Worm (Caenorhabditis elegans) whole organism, L4 larva: ENCODE data around the gene capg-2.
A peak's percentile ranks its signal among the peaks of the same experiment; 100 is the strongest.

Experiments used
- D1046.2 ChIP-seq: fragments of 200-800 bp; sonication (Bioruptor generic); IDR thresholded peaks from 2 replicates; pipeline ENCODE4 v1.3.6; 2022; ENCODE audit warnings: missing genetic modification characterization, missing compliant biosample characterization
- F26F4.8 ChIP-seq: fragments of 200-800 bp; sonication (Bioruptor generic); conservative IDR thresholded peaks from 2 replicates; pipeline ENCODE4 v1.3.6; 2022; ENCODE audit warnings: missing genetic modification characterization, missing compliant biosample characterization
- R02D3.7 ChIP-seq: fragments of 150-350 bp; sonication (generic microtip); optimal IDR thresholded peaks from 3 replicates; lab custom pipeline; 2014; ENCODE audit warnings: missing biosample characterization, missing genetic modification characterization
- T26A8.4 ChIP-seq: fragments of 200-800 bp; sonication (Bioruptor generic); IDR thresholded peaks from 2 replicates; pipeline ENCODE4 v1.3.6; 2022; ENCODE audit warnings: missing genetic modification characterization, missing compliant biosample characterization
- Y105C5A.15 ChIP-seq: fragments of 200-800 bp; sonication (Bioruptor generic); IDR thresholded peaks from 2 replicates; pipeline ENCODE4 v1.3.6; 2022; ENCODE audit warnings: missing genetic modification characterization, missing compliant biosample characterization
- Y5F2A.4 ChIP-seq: fragments of 200-800 bp; sonication (Bioruptor generic); optimal IDR thresholded peaks from 2 replicates; lab custom pipeline; 2018; ENCODE audit warnings: mild to moderate bottlenecking, missing genetic modification characterization, missing compliant biosample characterization
- ZK337.2 ChIP-seq: fragments of 200-800 bp; sonication (Bioruptor generic); IDR thresholded peaks from 2 replicates; pipeline ENCODE4 v1.3.6; 2022; ENCODE audit warnings: missing genetic modification reagents, missing genetic modification characterization, missing compliant biosample characterization
- aly-2 ChIP-seq: sonication (generic microtip); optimal IDR thresholded peaks from 2 replicates; lab custom pipeline; 2018; ENCODE audit warnings: missing biosample characterization, missing genetic modification characterization
- arid-1 ChIP-seq: fragments of 200-800 bp; sonication (Bioruptor generic); conservative IDR thresholded peaks from 2 replicates; pipeline ENCODE4 v1.3.6; 2022; ENCODE audit warnings: missing genetic modification reagents, missing genetic modification characterization, missing compliant biosample characterization
- ceh-20 ChIP-seq: fragments of 200-800 bp; sonication (Bioruptor generic); IDR thresholded peaks from 2 replicates; pipeline ENCODE4 v1.3.6; 2022; ENCODE audit warnings: missing genetic modification reagents, missing genetic modification characterization, missing compliant biosample characterization
- ceh-28 ChIP-seq: fragments of 150-350 bp; optimal IDR thresholded peaks from 2 replicates; lab custom pipeline; 2014; ENCODE audit warnings: missing biosample characterization, missing genetic modification reagents, missing genetic modification characterization
- ceh-44 ChIP-seq: fragments of 200-800 bp; sonication (Bioruptor generic); IDR thresholded peaks from 2 replicates; pipeline ENCODE4 v1.3.6; 2022; ENCODE audit warnings: missing genetic modification reagents, missing genetic modification characterization, missing compliant biosample characterization
- ceh-62 ChIP-seq: sonication (generic microtip); optimal IDR thresholded peaks from 2 replicates; lab custom pipeline; 2017; ENCODE audit warnings: missing biosample characterization, missing genetic modification characterization
- ces-1 ChIP-seq: fragments of 150-350 bp; sonication (generic microtip); optimal IDR thresholded peaks from 4 replicates; lab custom pipeline; 2014; ENCODE audit warnings: missing biosample characterization, missing genetic modification reagents, missing genetic modification characterization
- dmd-6 ChIP-seq: fragments of 200-800 bp; sonication (Bioruptor generic); IDR thresholded peaks from 2 replicates; pipeline ENCODE4 v1.3.6; 2022; ENCODE audit warnings: missing genetic modification reagents, missing genetic modification characterization, missing compliant biosample characterization
- duxl-1 ChIP-seq: sonication (generic microtip); optimal IDR thresholded peaks from 2 replicates; lab custom pipeline; 2016; ENCODE audit warnings: mild to moderate bottlenecking, missing genetic modification characterization, moderate library complexity, missing compliant biosample characterization; ENCODE audit not compliant: poor library complexity
- egl-27 ChIP-seq: sonication (generic microtip); optimal IDR thresholded peaks from 3 replicates; lab custom pipeline; 2017; ENCODE audit warnings: missing biosample characterization, missing genetic modification reagents, missing genetic modification characterization
- fkh-10 ChIP-seq: fragments of 150-350 bp; optimal IDR thresholded peaks from 2 replicates; lab custom pipeline; 2014; ENCODE audit warnings: missing biosample characterization, missing genetic modification reagents, missing genetic modification characterization
- gei-8 ChIP-seq: fragments of 200-800 bp; sonication (Bioruptor generic); optimal IDR thresholded peaks from 2 replicates; lab custom pipeline; 2018; ENCODE audit warnings: mild to moderate bottlenecking, missing genetic modification characterization, missing compliant biosample characterization
- hif-1 ChIP-seq, 2 experiments: sonication (generic microtip); optimal IDR thresholded peaks; 2 replicates each; lab custom pipeline; 2016 to 2017; ENCODE audit warnings: missing compliant biosample characterization in 2 of 2, missing genetic modification characterization in 2 of 2, missing genetic modification reagents in 2 of 2, missing genotype in 2 of 2, mild to moderate bottlenecking in 1 of 2
- hmg-1.1 ChIP-seq: fragments of 200-800 bp; sonication (Bioruptor generic); IDR thresholded peaks from 2 replicates; pipeline ENCODE4 v1.3.6; 2022; ENCODE audit warnings: missing genetic modification reagents, missing genetic modification characterization, missing compliant biosample characterization
- jun-1 ChIP-seq: fragments of 150-350 bp; optimal IDR thresholded peaks from 2 replicates; lab custom pipeline; 2014; ENCODE audit warnings: missing biosample characterization, missing genetic modification reagents, missing genetic modification characterization
- lim-7 ChIP-seq: fragments of 200-800 bp; sonication (Bioruptor generic); IDR thresholded peaks from 2 replicates; pipeline ENCODE4 v1.3.6; 2022; ENCODE audit warnings: missing genetic modification characterization, missing compliant biosample characterization
- lin-1 ChIP-seq: fragments of 200-800 bp; sonication (Bioruptor generic); IDR thresholded peaks from 2 replicates; pipeline ENCODE4 v1.3.6; 2022; ENCODE audit warnings: missing genetic modification reagents, missing genetic modification characterization, missing compliant biosample characterization
- lin-29 ChIP-seq: fragments of 200-800 bp; sonication (Bioruptor generic); IDR thresholded peaks from 2 replicates; pipeline ENCODE4 v1.3.6; 2022; ENCODE audit warnings: missing genetic modification reagents, missing genetic modification characterization, missing compliant biosample characterization
- lin-38 ChIP-seq: fragments of 200-800 bp; sonication (Bioruptor generic); IDR thresholded peaks from 2 replicates; pipeline ENCODE4 v1.3.6; 2022; ENCODE audit warnings: missing genetic modification reagents, missing genetic modification characterization, missing compliant biosample characterization
- lin-39 ChIP-seq: fragments of 150-350 bp; optimal IDR thresholded peaks from 2 replicates; lab custom pipeline; 2014; ENCODE audit warnings: missing biosample characterization, missing genetic modification reagents, missing genetic modification characterization
- madf-5 ChIP-seq, 2 experiments: fragments of 200-800 bp; sonication (Bioruptor generic); IDR thresholded peaks; 2 replicates each; pipeline ENCODE4 v1.3.6; 2022; ENCODE audit warnings: missing compliant biosample characterization in 2 of 2, missing genetic modification characterization in 2 of 2
- madf-9 ChIP-seq: fragments of 200-800 bp; sonication (Bioruptor generic); conservative IDR thresholded peaks from 2 replicates; pipeline ENCODE4 v1.3.6; 2022; ENCODE audit warnings: missing genetic modification reagents, missing genetic modification characterization, missing compliant biosample characterization
- mdl-1 ChIP-seq, 2 experiments: fragments of 150-350 bp in 1 of 2; sonication (generic microtip) in 1 of 2; optimal IDR thresholded peaks; 2 replicates each; lab custom pipeline; 2014 to 2017; ENCODE audit warnings: missing biosample characterization in 2 of 2, missing genetic modification characterization in 2 of 2
- mdt-29 ChIP-seq: fragments of 200-800 bp; sonication (Bioruptor generic); IDR thresholded peaks from 2 replicates; pipeline ENCODE4 v1.3.6; 2022; ENCODE audit warnings: missing genetic modification reagents, missing genetic modification characterization, missing compliant biosample characterization
- mep-1 ChIP-seq: fragments of 150-350 bp; sonication (generic microtip); optimal IDR thresholded peaks from 3 replicates; lab custom pipeline; 2014; ENCODE audit warnings: missing biosample characterization, missing genetic modification characterization
- mxl-2 ChIP-seq: fragments of 200-800 bp; sonication (Bioruptor generic); conservative IDR thresholded peaks from 2 replicates; pipeline ENCODE4 v1.3.6; 2022; ENCODE audit warnings: missing genetic modification reagents, missing genetic modification characterization, missing compliant biosample characterization
- nhr-10 ChIP-seq: fragments of 150-350 bp; optimal IDR thresholded peaks from 2 replicates; lab custom pipeline; 2014; ENCODE audit warnings: missing biosample characterization, missing genetic modification characterization
- nhr-111 ChIP-seq: fragments of 200-800 bp; sonication (Bioruptor generic); optimal IDR thresholded peaks from 2 replicates; lab custom pipeline; 2018; ENCODE audit warnings: mild to moderate bottlenecking, missing genetic modification characterization, missing compliant biosample characterization
- nhr-28 ChIP-seq: fragments of 150-350 bp; optimal IDR thresholded peaks from 2 replicates; lab custom pipeline; 2014; ENCODE audit warnings: missing biosample characterization, missing genetic modification characterization
- nhr-41 ChIP-seq: fragments of 200-800 bp; sonication (Bioruptor generic); IDR thresholded peaks from 2 replicates; pipeline ENCODE4 v1.3.6; 2022; ENCODE audit warnings: missing genetic modification reagents, missing genetic modification characterization, missing compliant biosample characterization
- nhr-48 ChIP-seq: sonication (generic microtip); optimal IDR thresholded peaks from 2 replicates; lab custom pipeline; 2016; ENCODE audit warnings: mild to moderate bottlenecking, missing genetic modification characterization, missing compliant biosample characterization
- nhr-6 ChIP-seq: fragments of 150-350 bp; optimal IDR thresholded peaks from 2 replicates; lab custom pipeline; 2014; ENCODE audit warnings: missing biosample characterization, missing genetic modification characterization
- nhr-77 ChIP-seq: fragments of 150-350 bp; optimal IDR thresholded peaks from 2 replicates; lab custom pipeline; 2014; ENCODE audit warnings: missing biosample characterization, missing genetic modification characterization
- pha-4 ChIP-seq, 2 experiments: fragments of 150-350 bp in 1 of 2; fragments of 200-800 bp in 1 of 2; sonication (Bioruptor generic) in 1 of 2; IDR thresholded peaks in 1 of 2; optimal IDR thresholded peaks in 1 of 2; 2 replicates each; pipeline versions ENCODE4 v1.3.6 to Lab custom; 2014 to 2022; ENCODE audit warnings: missing genetic modification characterization in 2 of 2, missing genetic modification reagents in 2 of 2, missing biosample characterization in 1 of 2, missing compliant biosample characterization in 1 of 2
- saeg-2 ChIP-seq: fragments of 200-800 bp; sonication (Bioruptor generic); IDR thresholded peaks from 2 replicates; pipeline ENCODE4 v1.3.6; 2022; ENCODE audit warnings: missing genetic modification reagents, missing genetic modification characterization, missing compliant biosample characterization
- snpc-1.2 ChIP-seq: fragments of 200-800 bp; sonication (Bioruptor generic); IDR thresholded peaks from 2 replicates; pipeline ENCODE4 v1.3.6; 2022; ENCODE audit warnings: missing genetic modification reagents, missing genetic modification characterization, missing compliant biosample characterization
- spr-1 ChIP-seq: sonication (generic microtip); optimal IDR thresholded peaks from 2 replicates; lab custom pipeline; 2016; ENCODE audit warnings: mild to moderate bottlenecking, missing genetic modification characterization, missing compliant biosample characterization
- spr-3 ChIP-seq: fragments of 200-800 bp; sonication (Bioruptor generic); optimal IDR thresholded peaks from 2 replicates; lab custom pipeline; 2018; ENCODE audit warnings: mild to moderate bottlenecking, missing genetic modification characterization, missing compliant biosample characterization
- tag-97 ChIP-seq: fragments of 200-800 bp; sonication (Bioruptor generic); IDR thresholded peaks from 2 replicates; pipeline ENCODE4 v1.3.6; 2022; ENCODE audit warnings: missing genetic modification characterization, missing compliant biosample characterization
- vab-7 ChIP-seq: fragments of 200-800 bp; sonication (Bioruptor generic); IDR thresholded peaks from 2 replicates; pipeline ENCODE4 v1.3.6; 2022; ENCODE audit warnings: missing genetic modification reagents, missing genetic modification characterization, missing compliant biosample characterization
- zfp-3 ChIP-seq: fragments of 200-800 bp; sonication (Bioruptor generic); conservative IDR thresholded peaks from 2 replicates; pipeline ENCODE4 v1.3.6; 2022; ENCODE audit warnings: missing genetic modification reagents, missing genetic modification characterization, missing compliant biosample characterization
- zip-11 ChIP-seq: fragments of 200-800 bp; sonication (Bioruptor generic); IDR thresholded peaks from 2 replicates; pipeline ENCODE4 v1.3.6; 2022; ENCODE audit warnings: missing genetic modification characterization, missing compliant biosample characterization
- ztf-7 ChIP-seq: fragments of 150-350 bp; optimal IDR thresholded peaks from 2 replicates; lab custom pipeline; 2014; ENCODE audit warnings: missing biosample characterization, missing genetic modification characterization

Gene capg-2

ce11 chrV:12291587-12291986, 19.9 kb downstream of the capg-2 start, which contains the start of the genes srpa-68 and srh-16 (continued):
- TF ChIP-seq spr-3: peak; percentile 17
- TF ChIP-seq ces-1: no peak
- no peak for TF ChIP-seq madf-9 (GFP tag; lab: Robert Waterston, UW)
- peak; percentile 57 for TF ChIP-seq jun-1 (tag; lab: Kevin White, UChicago)
- TF ChIP-seq aly-2 (tag; lab: Kevin White, UChicago): no peak
- no peak for TF ChIP-seq ceh-28
- TF ChIP-seq nhr-48 (tag; lab: Kevin White, UChicago): peak; percentile 77
- TF ChIP-seq zip-11 (GFP tag; lab: Robert Waterston, UW): no peak
- no peak for TF ChIP-seq ceh-62
- peak; percentile 63 for TF ChIP-seq lin-29 (GFP tag; lab: Robert Waterston, UW)
- TF ChIP-seq T26A8.4 (GFP tag; lab: Robert Waterston, UW): peak; percentile 89
- TF ChIP-seq hmg-1.1 (GFP tag; lab: Robert Waterston, UW): peak; percentile 86
- 0 out of 2 replicates have a peak, but pooled peaks have one; percentile 26 for TF ChIP-seq mdt-29 (GFP tag; lab: Robert Waterston, UW)
- no peak for TF ChIP-seq zfp-3 (GFP tag; lab: Robert Waterston, UW)
- no peak for TF ChIP-seq Y5F2A.4
- peak; percentile 87 for TF ChIP-seq duxl-1 (tag; lab: Kevin White, UChicago)
- TF ChIP-seq madf-5 (GFP tag; IDR thresholded peaks at IDR 0.05; lab: Robert Waterston, UW): no peak
- TF ChIP-seq egl-27: no peak
- TF ChIP-seq vab-7: no peak
- TF ChIP-seq lin-38 (GFP tag; lab: Robert Waterston, UW): peak; percentile 88
- peak; percentile 79 for TF ChIP-seq dmd-6 (GFP tag; lab: Robert Waterston, UW)
- peak; percentile 37 for TF ChIP-seq nhr-77 (tag; lab: Kevin White, UChicago)
- peak; percentile 80; the same call in 1 of the 2 replicates for TF ChIP-seq pha-4 (GFP tag; IDR thresholded peaks at IDR 0.05; lab: Robert Waterston, UW)
- no peak for TF ChIP-seq pha-4 (tag; optimal IDR thresholded peaks at IDR 0.05; lab: Kevin White, UChicago)
- TF ChIP-seq saeg-2: no peak
- peak; percentile 81 for TF ChIP-seq spr-1 (tag; lab: Kevin White, UChicago)
- TF ChIP-seq tag-97 (GFP tag; lab: Robert Waterston, UW): no peak
- TF ChIP-seq nhr-10 (tag; lab: Kevin White, UChicago): no peak
- no peak for TF ChIP-seq lim-7
- no peak for TF ChIP-seq Y105C5A.15 (GFP tag; lab: Robert Waterston, UW)
- 0 out of 2 replicates have a peak, but pooled peaks have one; percentile 67 for TF ChIP-seq D1046.2 (GFP tag; lab: Robert Waterston, UW)
- TF ChIP-seq lin-1 (GFP tag; lab: Robert Waterston, UW): peak; percentile 41; the same call in 1 of the 2 replicates
- TF ChIP-seq hif-1 (tag; optimal IDR thresholded peaks at IDR 0.05; lab: Kevin White, UChicago): peak in 1 of 2 experiments; percentile 44
- no peak for TF ChIP-seq ceh-44
- TF ChIP-seq snpc-1.2 (GFP tag; lab: Robert Waterston, UW): peak; percentile 61; the same call in 1 of the 2 replicates
- TF ChIP-seq F26F4.8 (GFP tag; lab: Robert Waterston, UW): no peak
- TF ChIP-seq gei-8: no peak
- TF ChIP-seq nhr-41 (GFP tag; lab: Robert Waterston, UW): no peak
- peak; percentile 46 for TF ChIP-seq fkh-10 (GFP tag; lab: Kevin White, UChicago)
- no peak for TF ChIP-seq nhr-111 (GFP tag; lab: Kevin White, UChicago)
- TF ChIP-seq ztf-7 (tag; lab: Kevin White, UChicago): peak; percentile 74
- TF ChIP-seq mdl-1 (tag; optimal IDR thresholded peaks at IDR 0.05; lab: Kevin White, UChicago): peak in 1 of 2 experiments; percentile 8
- TF ChIP-seq ceh-20 (GFP tag; lab: Robert Waterston, UW): peak; percentile 87
- TF ChIP-seq lin-39 (tag; lab: Kevin White, UChicago): no peak
- peak; percentile 90 for TF ChIP-seq mep-1 (tag; lab: Kevin White, UChicago)
- TF ChIP-seq R02D3.7 (tag; lab: Kevin White, UChicago): no peak
- TF ChIP-seq ZK337.2 (GFP tag; lab: Robert Waterston, UW): no peak
- TF ChIP-seq mxl-2 (GFP tag; lab: Robert Waterston, UW): no peak
- TF ChIP-seq nhr-6 (tag; lab: Kevin White, UChicago): peak; percentile 97
- peak; percentile 88 for TF ChIP-seq arid-1 (GFP tag; lab: Robert Waterston, UW)
- TF ChIP-seq nhr-28 (tag; lab: Kevin White, UChicago): peak; percentile 72
